Fruit fly (Drosophila melanogaster) whole organism, embryonic: ENCODE data around the gene CG14721.

Source experiments
- Ada2b ChIP-seq: fragments of 200-800 bp; sonication (Bioruptor generic); IDR thresholded peaks from 2 replicates; pipeline ENCODE4 v1.3.6; 2022; ENCODE audit warnings: missing biosample characterization, missing genetic modification characterization
- Awh ChIP-seq: fragments of 200-800 bp; sonication (Bioruptor generic); IDR thresholded peaks from 2 replicates; pipeline ENCODE4, ENCODE4 v1.3.6; 2022; ENCODE audit warnings: missing biosample characterization, missing genetic modification characterization
- CG10565 ChIP-seq: fragments of 200-800 bp; sonication (Bioruptor generic); optimal IDR thresholded peaks from 3 replicates; lab custom pipeline; 2016; ENCODE audit warnings: missing biosample characterization, mild to moderate bottlenecking, missing genetic modification characterization
- CG10654 ChIP-seq: fragments of 200-800 bp; sonication (Bioruptor generic); optimal IDR thresholded peaks from 2 replicates; lab custom pipeline; 2016; ENCODE audit warnings: missing biosample characterization, missing genetic modification characterization
- CG11456 ChIP-seq: fragments of 200-800 bp; sonication (Bioruptor generic); IDR thresholded peaks from 3 replicates; pipeline ENCODE4 v1.3.6; 2022; ENCODE audit warnings: missing biosample characterization, missing genetic modification characterization
- CG11695 ChIP-seq: fragments of 200-800 bp; sonication (Bioruptor generic); IDR thresholded peaks from 3 replicates; pipeline ENCODE4 v1.3.6; 2022; ENCODE audit warnings: missing biosample characterization, missing genetic modification characterization
- CG12391 ChIP-seq: fragments of 200-800 bp; sonication (Bioruptor generic); optimal IDR thresholded peaks from 3 replicates; lab custom pipeline; 2018; ENCODE audit warnings: missing biosample characterization, mild to moderate bottlenecking, missing genetic modification characterization, moderate library complexity
- CG12659 ChIP-seq: fragments of 200-800 bp; sonication (Bioruptor generic); optimal IDR thresholded peaks from 3 replicates; lab custom pipeline; 2017; ENCODE audit warnings: mild to moderate bottlenecking, missing biosample characterization, missing genetic modification reagents, missing genetic modification characterization
- CG12769 ChIP-seq: fragments of 200-800 bp; sonication (Bioruptor generic); optimal IDR thresholded peaks from 2 replicates; lab custom pipeline; 2019; ENCODE audit warnings: missing biosample characterization, mild to moderate bottlenecking, missing genetic modification characterization, moderate library complexity
- CG15073 ChIP-seq: fragments of 200-800 bp; sonication (Bioruptor generic); optimal IDR thresholded peaks from 2 replicates; lab custom pipeline; 2016; ENCODE audit warnings: missing biosample characterization, missing genetic modification characterization
- CG17186 ChIP-seq: fragments of 200-800 bp; sonication (Bioruptor generic); optimal IDR thresholded peaks from 3 replicates; lab custom pipeline; 2017; ENCODE audit warnings: missing biosample characterization, missing genetic modification reagents, missing genetic modification characterization
- CG17612 ChIP-seq: fragments of 200-800 bp; sonication (Bioruptor generic); IDR thresholded peaks from 2 replicates; pipeline ENCODE4 v1.3.6; 2022; ENCODE audit warnings: missing biosample characterization, missing genetic modification characterization
- CG1792 ChIP-seq: fragments of 200-800 bp; sonication (Bioruptor generic); optimal IDR thresholded peaks from 2 replicates; lab custom pipeline; 2016; ENCODE audit warnings: missing biosample characterization, missing genetic modification characterization
- CG1832 ChIP-seq: fragments of 200-800 bp; sonication (Bioruptor generic); optimal IDR thresholded peaks from 2 replicates; lab custom pipeline; 2017; ENCODE audit warnings: missing biosample characterization, mild to moderate bottlenecking, missing genetic modification characterization, inconsistent platforms
- CG2116 ChIP-seq: fragments of 200-800 bp; sonication (Bioruptor generic); optimal IDR thresholded peaks from 3 replicates; lab custom pipeline; 2018; ENCODE audit warnings: missing biosample characterization, mild to moderate bottlenecking, missing genetic modification characterization
- CG2199 ChIP-seq: fragments of 200-800 bp; sonication (Bioruptor generic); IDR thresholded peaks from 3 replicates; pipeline ENCODE4 v1.3.6; 2022; ENCODE audit warnings: missing biosample characterization, missing genetic modification characterization
- CG32767 ChIP-seq: fragments of 200-800 bp; sonication (Bioruptor generic); IDR thresholded peaks from 2 replicates; pipeline ENCODE4 v1.3.6; 2022; ENCODE audit warnings: missing biosample characterization, missing genetic modification characterization
- CG3838 ChIP-seq: fragments of 200-800 bp; sonication (Bioruptor generic); optimal IDR thresholded peaks from 3 replicates; lab custom pipeline; 2016; ENCODE audit warnings: missing biosample characterization, missing genetic modification characterization
- CG42726 ChIP-seq: fragments of 200-800 bp; sonication (Bioruptor generic); IDR thresholded peaks from 2 replicates; pipeline ENCODE4 v1.3.6; 2022; ENCODE audit warnings: missing biosample characterization, missing genetic modification characterization; ENCODE audit not compliant: partially characterized antibody
- CG4360 ChIP-seq: fragments of 200-800 bp; sonication (Bioruptor generic); IDR thresholded peaks from 2 replicates; pipeline ENCODE4 v1.3.6; 2022; ENCODE audit warnings: missing biosample characterization, missing genetic modification characterization
- CG4424 ChIP-seq: fragments of 200-800 bp; sonication (Bioruptor generic); optimal IDR thresholded peaks from 3 replicates; lab custom pipeline; 2016; ENCODE audit warnings: missing biosample characterization, missing genetic modification characterization
- CG9727 ChIP-seq: fragments of 200-800 bp; sonication (Bioruptor generic); optimal IDR thresholded peaks from 3 replicates; lab custom pipeline; 2017; ENCODE audit warnings: missing biosample characterization, mild to moderate bottlenecking, missing genetic modification characterization
- D19B ChIP-seq: fragments of 200-800 bp; sonication (Bioruptor generic); optimal IDR thresholded peaks from 2 replicates; lab custom pipeline; 2017; ENCODE audit warnings: missing biosample characterization, mild to moderate bottlenecking, missing genetic modification characterization
- Dip2 ChIP-seq: fragments of 200-800 bp; sonication (Bioruptor generic); IDR thresholded peaks from 2 replicates; pipeline ENCODE4 v1.3.6; 2022; ENCODE audit warnings: missing biosample characterization, missing genetic modification characterization
- Doc3 ChIP-seq: fragments of 200-800 bp; sonication (Bioruptor generic); IDR thresholded peaks from 3 replicates; pipeline ENCODE4 v1.3.6; 2022; ENCODE audit warnings: missing biosample characterization, missing genetic modification characterization; ENCODE audit not compliant: partially characterized antibody
- Gug ChIP-seq: fragments of 200-800 bp; sonication (Bioruptor generic); IDR thresholded peaks from 4 replicates; pipeline ENCODE4 v1.3.6; 2022; ENCODE audit warnings: missing biosample characterization, missing genetic modification characterization
- HLH3B ChIP-seq: fragments of 200-800 bp; sonication (Bioruptor generic); IDR thresholded peaks from 2 replicates; pipeline ENCODE4 v1.3.6; 2022; ENCODE audit warnings: missing biosample characterization, missing genetic modification characterization
- MTF-1 ChIP-seq: fragments of 200-800 bp; sonication (Bioruptor generic); optimal IDR thresholded peaks from 2 replicates; lab custom pipeline; 2018; ENCODE audit warnings: missing biosample characterization, mild to moderate bottlenecking, missing genetic modification characterization, borderline replicate concordance
- Mes4 ChIP-seq: fragments of 200-800 bp; sonication (Bioruptor generic); optimal IDR thresholded peaks from 2 replicates; lab custom pipeline; 2016; ENCODE audit warnings: missing biosample characterization, missing genetic modification characterization
- Rfx ChIP-seq: fragments of 200-800 bp; sonication (Bioruptor generic); IDR thresholded peaks from 2 replicates; pipeline ENCODE4 v1.3.6; 2022; ENCODE audit warnings: missing biosample characterization, missing genetic modification characterization
- Sin3A ChIP-seq: fragments of >200 bp; optimal IDR thresholded peaks from 2 replicates; lab custom pipeline; 2018
- Six4 ChIP-seq: fragments of 200-800 bp; sonication (Bioruptor generic); optimal IDR thresholded peaks from 2 replicates; lab custom pipeline; 2016; ENCODE audit warnings: missing biosample characterization, missing genetic modification characterization
- Ssrp ChIP-seq: fragments of 200-800 bp; sonication (Bioruptor generic); optimal IDR thresholded peaks from 2 replicates; lab custom pipeline; 2018; ENCODE audit warnings: missing biosample characterization, mild to moderate bottlenecking, missing genetic modification characterization, moderate library complexity
- Usf ChIP-seq: fragments of 200-800 bp; sonication (Bioruptor generic); optimal IDR thresholded peaks from 2 replicates; lab custom pipeline; 2017; ENCODE audit warnings: missing genotype, missing biosample characterization, missing genetic modification characterization
- aop ChIP-seq: fragments of 200-800 bp; sonication (Bioruptor generic); IDR thresholded peaks from 2 replicates; pipeline ENCODE4 v1.3.6; 2022; ENCODE audit warnings: missing biosample characterization, missing genetic modification characterization
- ap ChIP-seq: fragments of 200-800 bp; sonication (Bioruptor generic); IDR thresholded peaks from 2 replicates; pipeline ENCODE4 v1.3.6; 2022; ENCODE audit warnings: missing biosample characterization, missing genetic modification characterization
- cas ChIP-seq: fragments of 200-800 bp; sonication (Bioruptor generic); IDR thresholded peaks from 2 replicates; pipeline ENCODE4 v1.3.6; 2022; ENCODE audit warnings: missing biosample characterization, missing genetic modification characterization
- cwo ChIP-seq: fragments of 200-800 bp; sonication (Bioruptor generic); optimal IDR thresholded peaks from 3 replicates; lab custom pipeline; 2017; ENCODE audit warnings: missing biosample characterization, missing genetic modification characterization, mild to moderate bottlenecking, moderate library complexity, missing genetic modification reagents
- ftz-f1 ChIP-seq: fragments of 200-800 bp; sonication (Bioruptor generic); optimal IDR thresholded peaks from 2 replicates; lab custom pipeline; 2016; ENCODE audit warnings: missing biosample characterization, missing genetic modification characterization
- gcm ChIP-seq: fragments of 200-800 bp; sonication (Bioruptor generic); optimal IDR thresholded peaks from 2 replicates; lab custom pipeline; 2019; ENCODE audit warnings: missing biosample characterization, mild to moderate bottlenecking, missing genetic modification characterization, moderate library complexity
- jigr1 ChIP-seq: fragments of 200-800 bp; sonication (Bioruptor generic); IDR thresholded peaks from 3 replicates; pipeline ENCODE4 v1.3.6; 2022; ENCODE audit warnings: missing biosample characterization, missing genetic modification characterization
- lov ChIP-seq, 2 experiments: fragments of 200-800 bp in 1 of 2; fragments of >200 bp in 1 of 2; sonication (Bioruptor generic) in 1 of 2; IDR thresholded peaks in 1 of 2; optimal IDR thresholded peaks in 1 of 2; 2 replicates in 1 of 2; 3 replicates in 1 of 2; pipeline versions ENCODE4 v1.3.6 to Lab custom; 2017 to 2022; ENCODE audit warnings: missing biosample characterization in 1 of 2, missing genetic modification characterization in 1 of 2
- nom ChIP-seq: fragments of 200-800 bp; sonication (Bioruptor generic); optimal IDR thresholded peaks from 2 replicates; lab custom pipeline; 2017; ENCODE audit warnings: missing biosample characterization, missing genetic modification characterization, mild to moderate bottlenecking, moderate library complexity, missing genetic modification reagents
- org-1 ChIP-seq: fragments of 200-800 bp; sonication (Bioruptor generic); optimal IDR thresholded peaks from 2 replicates; lab custom pipeline; 2017; ENCODE audit warnings: missing biosample characterization, missing genetic modification characterization
- phol ChIP-seq: fragments of 200-800 bp; sonication (Bioruptor generic); optimal IDR thresholded peaks from 3 replicates; lab custom pipeline; 2018; ENCODE audit warnings: missing biosample characterization, mild to moderate bottlenecking, missing genetic modification characterization, moderate library complexity
- sisA ChIP-seq: fragments of 200-800 bp; sonication (Bioruptor generic); IDR thresholded peaks from 2 replicates; pipeline ENCODE4 v1.3.6; 2022; ENCODE audit warnings: missing biosample characterization, missing genetic modification characterization
- slbo ChIP-seq: fragments of 200-800 bp; sonication (Bioruptor generic); IDR thresholded peaks from 2 replicates; pipeline ENCODE4 v1.3.6; 2022; ENCODE audit warnings: missing biosample characterization, missing genetic modification characterization
- stwl ChIP-seq: fragments of 200-800 bp; sonication (Bioruptor generic); optimal IDR thresholded peaks from 3 replicates; lab custom pipeline; 2018; ENCODE audit warnings: missing biosample characterization, mild to moderate bottlenecking, missing genetic modification characterization, moderate library complexity
- tgo ChIP-seq: fragments of 200-800 bp; sonication (Bioruptor generic); IDR thresholded peaks from 3 replicates; pipeline ENCODE4 v1.3.6; 2022; ENCODE audit warnings: missing biosample characterization, missing genetic modification characterization
- ttk ChIP-seq: fragments of 200-800 bp; sonication (Bioruptor generic); IDR thresholded peaks from 2 replicates; pipeline ENCODE4 v2.1.2; 2022; ENCODE audit warnings: missing biosample characterization, missing genetic modification characterization
- tx ChIP-seq: fragments of 200-800 bp; sonication (Bioruptor generic); optimal IDR thresholded peaks from 2 replicates; lab custom pipeline; 2016; ENCODE audit warnings: missing biosample characterization, missing genetic modification characterization

The CG14721 gene

DNA sequence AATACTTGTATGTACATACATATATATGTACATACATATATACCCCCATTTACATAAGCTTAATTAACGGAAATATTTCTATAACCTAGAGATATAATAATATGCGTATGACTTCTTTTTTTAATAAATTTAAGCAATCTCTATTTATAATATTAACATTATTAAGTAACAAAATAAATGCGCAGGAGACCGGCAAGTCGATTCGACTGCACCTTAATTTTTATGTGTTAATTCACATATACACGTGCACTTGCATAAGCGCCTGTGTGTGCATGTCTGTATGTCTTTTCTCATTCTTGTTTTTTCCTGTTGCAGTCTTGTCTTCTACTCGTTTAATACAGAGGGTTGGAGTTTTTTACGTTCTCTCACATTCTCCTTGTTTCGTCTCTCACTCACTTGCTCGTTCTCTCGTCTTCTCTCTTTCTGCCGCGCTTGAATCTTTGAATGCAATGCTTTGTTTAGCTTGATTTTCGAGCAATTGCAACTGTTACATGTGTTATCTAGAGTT, 45.0 kb downstream of the CG14721 start (continued):
- TF ChIP-seq lov (optimal IDR thresholded peaks at IDR 0.05; lab: Kevin White, UChicago), result no peak
- TF ChIP-seq lov (GFP tag; IDR thresholded peaks at IDR 0.05; lab: Robert Waterston, UW), result peak; percentile 94
- peak; percentile 85 for TF ChIP-seq org-1 (GFP tag; lab: Kevin White, UChicago)
- TF ChIP-seq Sin3A (lab: Kevin White, UChicago), result no peak
- TF ChIP-seq ap (GFP tag; lab: Robert Waterston, UW), result peak; percentile 75; the same call in 1 of the 2 replicates
- TF ChIP-seq CG1792 (GFP tag; lab: Kevin White, UChicago), result no peak
- no peak for TF ChIP-seq CG17612 (GFP tag; lab: Robert Waterston, UW)
- TF ChIP-seq sisA (GFP tag; lab: Robert Waterston, UW), result peak; percentile 89
- TF ChIP-seq CG2199 (GFP tag; lab: Robert Waterston, UW), result peak; percentile 80; the same call in 1 of the 3 replicates
- TF ChIP-seq CG12769 (tag; lab: Kevin White, UChicago), result no peak
- peak; percentile 22 for TF ChIP-seq CG3838 (GFP tag; lab: Kevin White, UChicago)
- no peak for TF ChIP-seq Mes4 (GFP tag; lab: Kevin White, UChicago)
- peak; percentile 58 for TF ChIP-seq CG17186 (GFP tag; lab: Kevin White, UChicago)
- TF ChIP-seq jigr1 (GFP tag; lab: Robert Waterston, UW), result peak; percentile 59; the same call in 1 of the 3 replicates
- peak; percentile 95 for TF ChIP-seq gcm (GFP tag; lab: Kevin White, UChicago)
- peak; percentile 73 for TF ChIP-seq stwl (tag; lab: Kevin White, UChicago)
- TF ChIP-seq MTF-1, result peak; percentile 85
- TF ChIP-seq CG1832 (GFP tag; lab: Kevin White, UChicago), result no peak
- no peak for TF ChIP-seq tx
- peak; percentile 85 for TF ChIP-seq Awh (GFP tag; lab: Robert Waterston, UW)
- peak; percentile 65 for TF ChIP-seq CG15073 (GFP tag; lab: Kevin White, UChicago)
- no peak for TF ChIP-seq Doc3
- peak; percentile 70 for TF ChIP-seq CG4360 (GFP tag; lab: Robert Waterston, UW)
- peak; percentile 97 for TF ChIP-seq Ssrp (tag; lab: Kevin White, UChicago)
- peak; percentile 96 for TF ChIP-seq CG4424
- peak; percentile 48 for TF ChIP-seq CG10565 (GFP tag; lab: Kevin White, UChicago)
- TF ChIP-seq CG12659 (GFP tag; lab: Kevin White, UChicago), result peak; percentile 85
- no peak for TF ChIP-seq ftz-f1 (GFP tag; lab: Kevin White, UChicago)
- TF ChIP-seq phol (tag; lab: Kevin White, UChicago), result peak; percentile 98
- TF ChIP-seq CG11456 (GFP tag; lab: Robert Waterston, UW), result no peak
- TF ChIP-seq D19B (GFP tag; lab: Kevin White, UChicago), result peak; percentile 50
- TF ChIP-seq Usf, result peak; percentile 95
- TF ChIP-seq CG9727 (GFP tag; lab: Kevin White, UChicago), result peak; percentile 98
- TF ChIP-seq Gug (GFP tag; lab: Robert Waterston, UW), result peak; percentile 87
- peak; percentile 97 for TF ChIP-seq CG12391 (tag; lab: Kevin White, UChicago)
- TF ChIP-seq Ada2b (GFP tag; lab: Robert Waterston, UW), result peak; percentile 53; the same call in 1 of the 2 replicates
- peak; percentile 94 for TF ChIP-seq Six4
- no peak for TF ChIP-seq Rfx (GFP tag; lab: Robert Waterston, UW)
- TF ChIP-seq cas (GFP tag; lab: Robert Waterston, UW), result no peak
- peak; percentile 62 for TF ChIP-seq cwo (GFP tag; lab: Kevin White, UChicago)
- TF ChIP-seq slbo (GFP tag; lab: Robert Waterston, UW), result no peak
- peak; percentile 70; the same call in 2 of the 3 replicates for TF ChIP-seq CG11695
- no peak for TF ChIP-seq CG42726 (GFP tag; lab: Robert Waterston, UW)
- peak; percentile 78 for TF ChIP-seq tgo (GFP tag; lab: Robert Waterston, UW)
- TF ChIP-seq CG2116 (GFP tag; lab: Kevin White, UChicago), result peak; percentile 54
- TF ChIP-seq Dip2, result no peak
- peak; percentile 92 for TF ChIP-seq CG10654 (GFP tag; lab: Kevin White, UChicago)
- peak; percentile 86 for TF ChIP-seq nom
- TF ChIP-seq HLH3B, result peak; percentile 91
- TF ChIP-seq CG32767 (GFP tag; lab: Robert Waterston, UW), result peak; percentile 83
- TF ChIP-seq ttk (GFP tag; lab: Robert Waterston, UW), result peak; percentile 88
- TF ChIP-seq aop, result 0 out of 2 replicates have a peak, but pooled peaks have one; percentile 18
